Fruit fly (Drosophila melanogaster) S2 (cell line): ENCODE results near the gene CG7298.

Experiments
- CG8478 ChIP-seq: fragments of >200 bp; optimal IDR thresholded peaks from 2 replicates; lab custom pipeline; 2018
- CTCF ChIP-seq, 2 experiments: fragments of >200 bp; optimal IDR thresholded peaks; 2 replicates each; lab custom pipeline; 2018

The CG7298 gene

DNA sequence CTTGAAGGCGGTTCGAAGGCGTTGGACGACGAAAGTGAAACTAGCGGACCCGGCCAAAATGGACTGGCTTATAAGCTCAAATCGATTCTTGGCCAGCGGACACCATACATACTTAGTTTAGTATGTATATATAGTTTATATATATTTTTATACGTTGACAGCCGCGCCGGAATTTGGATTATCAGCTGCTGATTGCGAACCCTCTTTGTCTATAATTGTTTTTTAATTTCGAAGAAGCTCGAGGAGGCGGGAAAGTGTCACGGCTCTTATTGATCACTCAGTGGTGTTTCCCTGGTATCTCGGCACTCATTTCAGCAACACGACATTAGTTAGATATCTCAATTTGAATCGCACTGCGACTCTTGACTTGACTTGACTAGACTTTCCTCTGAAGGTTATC lies 16.9 kb upstream of the CG7298 start, which contains the start of gene CG6933:
TSS of gene CG6933 (minus strand) at position 47 of the 400 bp plus-strand sequence.
- TF ChIP-seq CTCF (optimal IDR thresholded peaks at IDR 0.05; lab: Kevin White, UChicago) (no peak), CG8478 (lab: Kevin White, UChicago) (no peak)

DNA sequence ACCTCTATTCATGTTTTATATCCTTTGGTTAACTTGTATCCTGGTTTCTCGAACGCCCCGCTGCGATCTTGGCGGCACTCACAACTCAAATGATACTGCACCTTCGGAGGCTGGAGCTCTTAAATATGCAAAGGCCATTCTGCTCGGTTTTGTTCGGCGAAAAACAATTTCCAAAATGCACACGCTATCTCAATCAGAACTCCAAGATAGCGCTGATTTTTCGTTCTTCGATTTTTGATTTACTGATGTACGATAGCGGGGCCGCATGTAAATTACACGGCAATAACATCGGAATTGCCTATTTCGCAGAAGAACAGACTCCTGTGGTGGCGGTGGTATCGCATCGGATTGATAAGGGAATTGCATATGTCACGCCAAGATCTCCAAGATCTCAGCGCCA lies 8.5 kb upstream of the CG7298 start, which contains the start of gene CG7017:
TSS of gene CG7017 (minus strand) at position 101 of the 400 bp plus-strand sequence.
- TF ChIP-seq CG8478 (lab: Kevin White, UChicago): no peak
- no peak for TF ChIP-seq CTCF (optimal IDR thresholded peaks at IDR 0.05; lab: Kevin White, UChicago)

DNA sequence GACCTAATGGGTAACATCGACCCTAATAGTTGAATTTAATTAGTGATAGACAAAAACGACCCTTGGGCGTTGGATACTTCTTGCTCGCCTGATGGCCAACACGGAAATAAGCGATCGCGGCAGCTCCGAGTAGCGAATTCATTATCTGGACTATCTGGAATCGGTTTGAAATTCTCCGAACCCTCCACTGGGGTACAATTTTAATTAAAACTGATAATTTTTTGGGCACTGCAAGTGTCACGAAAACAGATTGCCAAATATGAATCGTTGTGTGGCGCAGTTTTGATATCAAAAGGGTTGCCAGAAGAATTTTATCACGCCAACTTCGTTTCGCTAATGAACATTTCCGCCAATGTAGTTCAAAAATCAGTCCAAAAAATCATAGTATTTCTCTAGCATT lies 6.4 kb upstream of the CG7298 start:
- TF ChIP-seq CTCF (optimal IDR thresholded peaks at IDR 0.05; lab: Kevin White, UChicago) (no peak), CG8478 (lab: Kevin White, UChicago) (no peak)

DNA sequence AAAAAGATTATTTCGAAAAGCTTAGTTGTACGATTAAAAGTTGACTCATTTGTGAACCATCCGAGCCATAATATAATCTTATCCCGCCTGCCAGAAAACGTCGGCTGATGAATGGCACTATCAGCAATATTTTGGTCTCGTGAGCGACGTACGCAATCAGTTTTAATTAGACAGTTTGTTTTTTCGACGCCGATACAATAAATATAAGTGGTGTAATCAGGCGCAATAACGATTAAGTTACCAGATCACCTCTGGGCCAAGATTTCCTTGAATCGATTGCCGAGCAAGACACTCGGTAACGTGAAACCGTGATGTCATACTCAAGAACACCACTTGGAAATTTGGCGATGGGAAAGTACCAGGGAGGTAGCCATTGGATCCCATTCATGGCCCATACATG lies 5.6 kb upstream of the CG7298 start:
- TF ChIP-seq CTCF (optimal IDR thresholded peaks at IDR 0.05; lab: Kevin White, UChicago): no peak
- no peak for TF ChIP-seq CG8478 (lab: Kevin White, UChicago)

DNA sequence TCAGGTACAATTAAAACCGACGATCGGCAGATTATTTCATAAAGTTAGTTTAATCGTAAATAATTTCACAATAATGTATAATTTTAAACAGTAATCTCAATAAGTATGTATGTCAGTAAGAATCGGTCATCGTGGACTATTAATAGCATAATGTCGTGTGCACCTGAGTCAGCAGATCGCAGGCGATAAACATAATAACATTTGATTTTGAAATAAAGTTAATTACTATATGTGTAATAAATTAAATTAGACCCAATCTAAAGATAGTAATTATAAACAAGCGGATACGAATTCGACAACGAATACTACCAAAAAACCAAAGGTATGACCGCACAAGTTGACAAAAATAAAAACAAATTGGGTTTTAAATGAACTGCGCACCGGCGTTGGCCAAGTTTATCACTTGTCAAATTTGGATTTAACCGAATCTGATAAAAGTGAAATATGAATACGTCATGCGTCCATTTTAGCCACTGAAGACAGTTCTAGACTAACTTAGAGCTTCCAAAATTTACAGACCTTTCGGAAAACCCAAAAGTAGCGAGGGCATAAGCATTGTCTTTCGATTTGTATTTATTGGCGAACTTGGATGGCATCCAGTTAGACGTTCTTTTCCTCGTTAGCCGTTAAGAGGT lies 3.6 kb upstream of the CG7298 start, which contains the start of gene CG6996:
TSS of gene CG6996 (plus strand) at position 585 of the 635 bp plus-strand sequence.
- no peak for TF ChIP-seq CG8478 (lab: Kevin White, UChicago)
- no peak for TF ChIP-seq CTCF (optimal IDR thresholded peaks at IDR 0.05; lab: Kevin White, UChicago)

DNA sequence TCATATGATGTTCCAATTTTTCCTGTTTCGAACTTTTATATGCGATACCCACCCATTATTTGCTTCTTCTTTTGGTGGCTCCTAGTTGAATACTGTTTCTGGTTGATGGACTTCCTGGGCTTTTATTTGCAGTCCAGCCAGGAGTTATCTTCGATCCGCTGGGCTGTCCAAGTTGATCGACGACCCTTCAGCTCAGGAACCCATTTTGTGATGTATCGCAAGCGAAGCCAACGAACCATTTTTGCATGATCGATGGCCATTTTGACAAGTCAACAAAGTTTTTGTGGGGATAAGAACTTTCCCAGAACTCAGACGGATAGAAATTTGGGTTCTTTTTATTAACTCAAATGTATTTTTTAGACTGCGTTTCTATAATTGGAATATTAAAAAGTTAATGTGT lies 2.5 kb upstream of the CG7298 start, which contains the start of gene CG7290:
TSS of gene CG7290 (minus strand) at position 101 of the 400 bp plus-strand sequence.
- TF ChIP-seq CG8478 (lab: Kevin White, UChicago) (no peak), CTCF (optimal IDR thresholded peaks at IDR 0.05; lab: Kevin White, UChicago) (no peak)

DNA sequence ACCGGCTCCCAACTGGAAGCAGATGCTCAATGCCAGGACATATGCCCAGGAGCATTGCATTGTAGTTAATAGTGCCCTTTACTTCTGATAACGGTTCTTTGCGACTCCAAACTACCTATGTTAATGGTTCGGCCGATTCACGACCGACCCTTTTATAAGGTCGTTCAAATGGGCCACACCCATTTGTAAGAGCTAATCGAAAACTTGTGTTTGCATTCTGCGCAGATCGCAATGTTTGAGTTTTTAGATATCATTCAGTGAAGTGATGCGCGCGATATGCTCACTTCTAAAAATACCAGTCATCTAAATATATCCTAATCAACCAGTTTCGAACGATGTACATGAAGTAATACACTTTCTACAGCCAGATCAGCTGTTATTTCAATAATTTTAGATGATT lies 1.9 kb downstream of the CG7298 start, which contains the start of gene obst-F:
TSS of gene obst-F (minus strand) at position 101 of the 400 bp plus-strand sequence.
- TF ChIP-seq CG8478 (lab: Kevin White, UChicago): no peak
- TF ChIP-seq CTCF (optimal IDR thresholded peaks at IDR 0.05; lab: Kevin White, UChicago): no peak

DNA sequence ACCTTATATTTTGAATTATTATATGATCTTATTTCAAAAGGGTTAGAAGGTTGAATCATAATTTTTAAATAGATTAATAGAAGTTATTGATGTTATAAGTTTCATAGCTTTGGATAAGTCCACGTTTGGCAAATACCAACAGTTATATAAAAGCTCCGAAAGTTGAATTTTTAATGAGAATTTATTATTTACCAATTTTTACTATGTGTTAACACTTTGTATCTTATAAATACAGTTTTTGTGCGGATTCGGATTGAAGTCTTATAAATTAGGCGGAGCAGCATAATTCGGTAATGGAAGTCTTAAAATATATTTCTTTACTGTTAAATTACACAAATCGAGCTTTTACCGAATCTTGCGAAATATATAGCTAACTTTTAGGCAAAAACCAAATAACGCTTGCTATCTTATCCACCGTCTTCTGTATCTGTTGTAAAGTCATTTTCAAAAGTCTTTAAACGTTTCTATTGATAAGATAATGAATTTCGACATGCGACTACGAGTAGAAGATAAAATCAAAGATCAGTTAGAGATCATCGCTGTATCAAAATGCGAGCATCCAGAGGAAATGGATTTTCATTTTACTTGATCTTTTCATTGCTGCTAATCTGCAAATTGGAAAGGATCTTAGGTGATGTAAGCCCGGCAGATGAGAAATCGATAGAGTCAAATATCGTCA lies 3.8 kb downstream of the CG7298 start, which contains the start of gene CG42833:
TSS of gene CG42833 (plus strand) at position 525 of the 679 bp plus-strand sequence.
- TF ChIP-seq CG8478 (lab: Kevin White, UChicago) (no peak), CTCF (optimal IDR thresholded peaks at IDR 0.05; lab: Kevin White, UChicago) (no peak)

DNA sequence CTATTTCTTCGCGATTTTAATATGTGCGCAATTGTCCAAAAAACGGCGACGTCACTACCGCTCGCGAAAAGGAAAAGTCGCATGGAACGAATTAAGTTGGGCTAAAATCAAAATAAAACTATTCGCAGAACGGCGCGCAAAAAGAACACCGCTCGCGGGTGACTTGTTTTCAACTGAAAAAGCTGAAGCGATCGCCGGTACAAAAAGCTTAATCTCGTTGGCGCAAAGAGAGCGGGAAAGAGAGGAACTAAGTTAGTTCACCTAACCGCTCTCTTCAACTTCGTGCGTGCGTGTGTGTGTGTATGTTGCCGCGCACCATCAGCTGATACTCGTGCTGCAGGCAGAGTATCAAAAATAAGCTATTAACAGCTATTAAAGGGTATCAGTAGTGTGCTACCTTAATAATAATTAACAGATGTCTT lies 5.3 kb downstream of the CG7298 start, which contains the start of gene CG42674:
TSS of gene CG42674 (minus strand) at position 180 of the 422 bp plus-strand sequence.
- TF ChIP-seq CG8478 (lab: Kevin White, UChicago) (no peak), CTCF (optimal IDR thresholded peaks at IDR 0.05; lab: Kevin White, UChicago) (no peak)

DNA sequence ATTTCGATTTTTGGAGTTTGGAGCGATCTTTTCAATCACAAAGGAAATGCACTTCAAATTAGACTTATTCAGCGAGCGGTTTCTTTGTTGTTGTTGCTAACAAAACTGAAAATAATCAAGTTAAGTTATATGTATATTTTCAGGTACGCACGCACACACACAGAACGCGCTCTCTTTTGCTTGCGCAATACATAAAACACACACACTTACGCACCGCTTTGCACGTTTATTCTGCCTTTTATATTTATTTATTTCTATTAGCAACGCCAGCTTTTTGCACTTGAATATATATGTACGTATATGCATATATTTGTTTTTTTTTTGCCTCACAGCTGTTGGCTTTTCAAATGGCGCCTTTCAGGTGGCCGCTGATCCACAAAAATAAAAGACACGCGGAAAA lies 5.8 kb downstream of the CG7298 start:
- TF ChIP-seq CTCF (optimal IDR thresholded peaks at IDR 0.05; lab: Kevin White, UChicago): no peak
- no peak for TF ChIP-seq CG8478 (lab: Kevin White, UChicago)

DNA sequence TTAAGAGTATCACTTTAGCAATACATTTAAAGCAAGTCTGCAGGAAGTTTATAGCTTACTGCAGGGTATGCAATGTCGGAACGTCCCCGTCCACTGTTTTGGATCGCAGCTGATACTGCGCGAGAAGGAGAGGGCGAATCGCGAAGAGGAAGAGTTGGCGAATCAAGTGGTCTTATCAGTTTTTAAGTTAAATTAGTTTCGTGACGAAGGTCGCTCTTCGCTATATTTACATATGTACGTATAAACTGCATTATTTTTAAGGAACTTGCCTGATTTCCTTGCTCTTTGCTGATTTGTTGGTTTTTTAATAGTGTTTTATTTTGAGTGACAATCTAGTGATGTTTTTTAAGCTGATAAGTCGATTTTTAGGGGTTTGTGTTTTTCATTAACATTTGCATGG lies 6.3 kb downstream of the CG7298 start:
- TF ChIP-seq CG8478 (lab: Kevin White, UChicago) (no peak), CTCF (optimal IDR thresholded peaks at IDR 0.05; lab: Kevin White, UChicago) (no peak)

DNA sequence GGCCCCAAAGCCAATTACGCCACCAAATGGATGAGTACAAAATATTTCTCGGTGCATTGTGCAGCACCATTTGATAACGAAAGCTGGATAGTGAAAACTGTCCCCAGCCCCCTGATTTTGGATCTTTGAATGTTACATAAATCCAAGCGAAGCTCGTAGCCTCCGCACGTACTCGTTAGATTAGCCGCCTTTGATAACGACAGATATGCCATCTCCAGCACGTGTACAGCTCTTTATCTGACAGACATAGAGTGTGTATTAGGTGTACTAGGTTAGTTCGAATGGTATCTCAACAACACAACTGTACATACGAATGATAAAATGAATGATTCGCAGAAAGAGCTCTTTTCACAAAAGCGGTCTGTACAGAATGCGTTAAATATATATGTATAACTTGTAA lies 7.2 kb downstream of the CG7298 start:
- TF ChIP-seq CG8478 (lab: Kevin White, UChicago) (no peak), CTCF (optimal IDR thresholded peaks at IDR 0.05; lab: Kevin White, UChicago) (no peak)

DNA sequence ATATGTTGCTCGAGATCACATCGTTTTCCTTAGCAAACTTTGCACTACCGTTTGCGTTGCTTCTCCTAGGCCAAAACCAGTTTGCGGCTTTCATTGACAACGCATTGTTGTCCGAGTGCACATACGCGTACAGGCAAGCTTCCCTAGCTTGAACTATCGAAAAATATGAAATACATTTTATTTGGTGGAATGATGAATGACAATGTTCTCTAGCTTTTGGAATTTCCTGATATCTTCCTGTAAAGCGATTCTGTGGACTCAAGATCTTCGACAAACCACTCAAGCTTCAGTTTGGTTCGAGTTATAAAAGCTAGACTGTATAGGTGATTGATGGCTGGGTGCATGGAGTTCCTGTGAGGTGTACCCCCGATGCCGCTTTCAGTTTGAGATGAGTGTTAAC lies 7.6 kb downstream of the CG7298 start:
- TF ChIP-seq CG8478 (lab: Kevin White, UChicago) (no peak), CTCF (optimal IDR thresholded peaks at IDR 0.05; lab: Kevin White, UChicago) (no peak)

DNA sequence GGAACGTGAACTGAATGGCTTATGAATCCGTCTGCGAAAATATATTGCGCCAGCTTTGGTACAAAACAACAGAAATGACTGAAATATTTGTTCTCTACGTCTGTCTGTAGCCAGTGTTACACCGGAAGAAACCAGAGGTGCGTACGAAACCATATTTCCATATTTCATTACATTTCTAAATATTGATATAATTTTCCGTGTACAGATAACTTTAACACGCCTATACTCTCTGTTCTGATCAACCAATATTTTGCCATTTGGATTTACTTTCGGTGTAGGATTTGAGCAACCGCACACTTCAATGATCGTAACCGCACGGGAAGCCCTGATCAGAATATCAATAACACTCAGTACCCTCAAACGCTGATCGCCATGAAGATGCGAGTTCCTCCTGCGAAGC lies 8.8 kb downstream of the CG7298 start:
- TF ChIP-seq CG8478 (lab: Kevin White, UChicago): no peak
- TF ChIP-seq CTCF (optimal IDR thresholded peaks at IDR 0.05; lab: Kevin White, UChicago): no peak

DNA sequence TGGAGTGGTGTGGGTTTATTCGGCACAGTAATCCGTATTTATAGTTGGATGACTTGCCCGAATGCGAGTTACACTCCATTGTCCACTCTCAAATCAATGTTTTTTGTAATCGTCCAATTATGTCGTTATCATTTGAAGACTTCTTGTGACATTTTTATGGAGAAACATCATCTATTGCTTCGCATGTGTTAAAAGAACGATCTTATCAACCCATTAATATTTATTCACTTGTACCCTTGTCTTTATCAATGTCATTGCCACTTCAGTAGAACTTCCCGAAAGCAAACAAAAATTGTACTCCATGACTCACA lies 9.8 kb downstream of the CG7298 start:
- no peak for TF ChIP-seq CTCF (optimal IDR thresholded peaks at IDR 0.05; lab: Kevin White, UChicago)
- TF ChIP-seq CG8478 (lab: Kevin White, UChicago): no peak
